Worm (Caenorhabditis elegans) whole organism, midembryonic: ENCODE data around the gene egl-23.

Experiments
- T22C8.4 ChIP-seq: fragments of 200-800 bp; sonication (Bioruptor generic); IDR thresholded peaks from 2 replicates; pipeline ENCODE4 v1.3.6; 2022; ENCODE audit warnings: missing genetic modification characterization, missing compliant biosample characterization
- cog-1 ChIP-seq: sonication (generic microtip); optimal IDR thresholded peaks from 2 replicates; lab custom pipeline; 2016; ENCODE audit warnings: missing genetic modification characterization, missing compliant biosample characterization
- flt-1 ChIP-seq: fragments of 200-800 bp; sonication (Bioruptor generic); IDR thresholded peaks from 2 replicates; pipeline ENCODE4 v1.3.6; 2022; ENCODE audit warnings: missing genetic modification characterization, missing compliant biosample characterization
- med-1 ChIP-seq: sonication (generic microtip); optimal IDR thresholded peaks from 2 replicates; lab custom pipeline; 2017; ENCODE audit warnings: missing genetic modification characterization, mild to moderate bottlenecking, missing compliant biosample characterization, antibody characterized with exemption, missing genetic modification reagents; ENCODE audit not compliant: insufficient read depth
- ref-1 ChIP-seq: fragments of 200-800 bp; sonication (Bioruptor generic); conservative IDR thresholded peaks from 2 replicates; pipeline ENCODE4 v1.3.6; 2022; ENCODE audit warnings: missing genetic modification reagents, missing genetic modification characterization, missing compliant biosample characterization
- tab-1 ChIP-seq: fragments of 200-800 bp; sonication (Bioruptor generic); IDR thresholded peaks from 2 replicates; pipeline ENCODE4 v1.3.6; 2022; ENCODE audit warnings: missing genetic modification characterization, missing compliant biosample characterization
- ztf-23 ChIP-seq: fragments of 200-800 bp; sonication (Bioruptor generic); IDR thresholded peaks from 2 replicates; pipeline ENCODE4 v1.3.6; 2022; ENCODE audit warnings: missing genetic modification reagents, missing genetic modification characterization, missing compliant biosample characterization
- ztf-29 ChIP-seq: fragments of 200-800 bp; sonication (Bioruptor generic); IDR thresholded peaks from 2 replicates; pipeline ENCODE4 v1.3.6; 2022; ENCODE audit warnings: missing genetic modification reagents, missing genetic modification characterization, missing compliant biosample characterization

DNA sequence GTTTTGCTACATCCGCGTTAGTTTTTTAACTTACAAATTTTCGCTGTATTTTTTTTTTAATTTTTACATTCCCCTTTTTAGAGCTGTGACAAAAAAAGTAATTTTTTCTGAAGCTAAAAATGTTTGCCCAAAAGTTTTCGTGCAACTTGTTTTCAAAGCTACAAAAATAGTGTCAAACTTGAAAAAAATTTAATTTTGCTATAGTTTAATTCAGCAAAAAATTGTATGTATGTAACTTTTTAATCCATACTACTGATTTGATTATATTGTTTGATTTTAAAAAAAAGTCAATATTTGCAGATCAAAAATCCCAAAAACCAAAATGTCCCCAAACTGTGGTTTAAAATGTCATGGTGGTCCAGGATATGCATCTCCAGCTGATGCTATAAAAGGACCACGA lies 62.0 kb downstream of the egl-23 start, which contains the start of gene semo-1:
- TF ChIP-seq ref-1 (GFP tag; lab: Robert Waterston, UW) (no peak), ztf-23 (no peak), T22C8.4 (GFP tag; lab: Robert Waterston, UW) (no peak), med-1 (GFP tag; lab: Kevin White, UChicago) (no peak), flt-1 (no peak), tab-1 (no peak), cog-1 (no peak), ztf-29 (GFP tag; lab: Robert Waterston, UW) (no peak)
